Fruit fly (Drosophila melanogaster) ovary, adult (tissue): ENCODE data around the gene CG17732.

Experiments used
- CG17801 ChIP-seq: fragments of 200-800 bp; optimal IDR thresholded peaks from 2 replicates; lab custom pipeline; 2019; ENCODE audit warnings: missing biosample characterization, mild to moderate bottlenecking, missing genetic modification characterization, moderate library complexity; ENCODE audit not compliant: partially characterized antibody

CG17732 gene

DNA sequence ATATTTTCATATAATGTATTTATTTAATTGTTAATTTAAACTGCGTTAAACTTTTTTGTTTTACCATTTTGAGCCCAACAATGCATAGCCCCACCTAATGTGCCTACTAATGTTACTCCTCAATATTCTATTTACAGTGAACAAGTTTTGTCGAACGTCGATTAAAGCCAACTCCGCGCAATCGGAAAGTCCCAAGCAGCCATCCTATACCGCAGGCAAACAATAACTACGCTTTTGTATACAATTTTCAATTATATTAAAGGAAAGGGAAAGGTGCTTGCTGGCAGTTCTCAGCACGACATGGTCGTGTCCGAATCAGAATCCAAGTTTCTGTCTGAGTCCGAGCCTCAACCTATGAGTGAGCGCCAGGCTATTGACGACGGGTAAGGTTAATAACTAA, at the start of gene CG17732:
Gene CG17732 (plus strand): TSS at position 301 of the 400 bp plus-strand sequence.
- no peak for TF ChIP-seq CG17801 (GFP tag; lab: Kevin White, UChicago)

DNA sequence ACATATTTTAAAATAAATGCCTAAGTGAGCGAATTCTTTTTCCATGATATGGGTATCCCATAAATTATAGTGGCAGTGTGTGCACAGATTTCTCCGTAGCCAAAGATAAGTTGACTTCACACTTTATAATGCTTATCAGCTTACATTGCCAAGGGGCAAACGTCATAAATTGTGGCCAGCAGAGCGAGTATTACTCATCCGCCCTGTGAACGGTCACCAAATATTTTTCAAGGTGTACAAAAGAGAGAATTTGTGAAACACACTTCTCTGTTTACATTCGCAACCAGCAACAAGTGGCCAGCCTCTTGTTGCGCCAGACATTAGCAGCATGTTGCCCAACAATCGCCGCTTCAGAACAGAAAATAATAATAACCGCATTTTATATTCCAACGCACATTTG, 48.6 kb upstream of the CG17732 start:
- peak; percentile 54 for TF ChIP-seq CG17801 (GFP tag; lab: Kevin White, UChicago)

DNA sequence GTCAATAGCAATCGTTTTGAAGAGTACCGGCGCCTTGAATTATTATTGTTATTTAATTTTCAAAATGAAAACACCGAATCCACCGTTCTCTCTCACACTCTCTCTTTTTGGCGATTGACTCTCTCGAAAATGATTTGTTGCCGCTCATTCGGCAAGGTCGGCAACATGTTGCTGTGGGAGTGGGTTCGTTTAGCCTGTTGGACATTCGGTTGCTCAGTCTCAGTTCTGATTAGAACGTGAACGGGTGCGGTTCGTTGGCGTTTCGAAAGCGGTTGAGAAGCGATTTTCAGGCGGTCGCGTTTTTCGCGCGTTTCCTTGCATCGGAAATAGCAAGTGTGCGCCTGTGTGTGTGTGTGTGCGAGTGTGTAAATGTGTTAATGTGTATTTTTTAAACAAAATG, 42.5 kb upstream of the CG17732 start, which contains the start of gene Ac76E:
Gene Ac76E (plus strand): TSS at position 264 of the 400 bp plus-strand sequence.
- TF ChIP-seq CG17801 (GFP tag; lab: Kevin White, UChicago): peak; percentile 6

DNA sequence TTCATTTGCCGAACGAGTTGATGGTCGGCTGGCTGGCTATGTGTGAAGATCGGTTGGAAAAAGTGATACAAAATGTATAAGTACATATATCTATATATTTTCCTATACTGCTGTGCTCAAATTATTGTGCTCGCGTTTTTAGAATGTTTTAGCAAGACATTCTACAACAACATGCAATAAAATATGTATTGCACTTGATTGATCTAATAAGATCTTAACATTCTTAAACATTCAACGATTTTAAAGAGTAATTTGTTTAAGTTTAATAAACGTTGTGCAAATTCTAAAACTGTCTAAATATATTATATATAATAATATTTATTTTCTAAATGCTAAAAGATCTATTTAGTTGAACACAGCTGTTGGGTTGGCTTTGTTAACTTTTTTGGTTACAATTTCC, 41.1 kb upstream of the CG17732 start:
- no peak for TF ChIP-seq CG17801 (GFP tag; lab: Kevin White, UChicago)

DNA sequence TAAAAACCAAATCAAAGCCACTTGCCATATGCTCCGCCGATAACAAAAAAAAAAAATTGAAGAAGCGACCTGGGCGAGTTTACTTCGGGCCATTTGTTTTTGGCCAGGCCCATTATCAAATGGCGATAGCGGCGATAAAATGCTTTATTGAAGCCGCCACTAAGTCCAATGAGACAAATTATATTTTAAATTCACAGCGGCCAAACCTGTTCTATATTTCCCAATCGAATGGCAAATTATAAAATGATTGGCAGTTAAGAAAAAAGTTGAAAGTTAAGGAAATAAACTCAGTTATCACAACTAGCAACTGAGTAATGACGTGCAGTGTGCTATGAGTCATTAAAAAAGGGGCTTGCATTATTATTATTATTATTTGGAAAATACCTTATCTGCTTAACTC, 40.3 kb upstream of the CG17732 start:
- no peak for TF ChIP-seq CG17801 (GFP tag; lab: Kevin White, UChicago)

DNA sequence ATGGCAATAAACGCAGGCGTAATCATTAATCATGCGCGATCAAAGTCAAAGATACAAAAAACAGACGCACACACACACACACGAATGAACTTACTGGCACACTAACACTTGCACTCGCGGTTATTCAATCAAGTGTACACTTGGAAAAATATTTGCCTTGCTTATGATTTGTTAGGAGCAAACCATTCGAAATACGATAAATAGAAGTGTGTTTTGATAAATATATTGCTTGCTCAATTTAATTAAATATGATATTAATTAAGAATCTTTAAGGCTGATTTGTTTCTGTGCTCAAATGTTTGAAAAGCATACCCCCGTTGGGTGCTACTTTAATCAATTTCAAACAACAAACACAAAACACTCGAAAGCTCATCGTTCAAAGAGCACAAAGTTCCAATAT, 36.0 kb upstream of the CG17732 start:
- no peak for TF ChIP-seq CG17801 (GFP tag; lab: Kevin White, UChicago)

DNA sequence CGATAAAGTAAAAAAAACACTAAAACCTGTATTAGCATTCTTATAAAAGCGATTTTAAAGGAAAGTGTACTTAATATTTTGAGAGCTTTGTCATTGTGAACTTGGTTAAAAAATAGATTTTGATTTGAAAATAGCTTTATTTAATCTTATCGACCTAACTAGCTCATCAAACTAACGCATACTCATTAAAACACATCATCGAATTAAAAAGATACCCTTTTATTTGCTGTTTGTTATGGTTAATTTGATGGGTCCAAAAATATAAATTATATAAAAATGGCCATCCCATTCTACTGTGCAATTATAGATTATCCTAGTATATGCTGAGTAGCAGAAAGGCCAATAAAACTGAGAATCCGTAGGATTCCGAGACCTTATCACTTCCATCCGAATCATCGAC, 30.4 kb upstream of the CG17732 start, which contains the start of gene CG32219:
Gene CG32219 (minus strand): TSS at position 101 of the 400 bp plus-strand sequence.
- no peak for TF ChIP-seq CG17801 (GFP tag; lab: Kevin White, UChicago)

DNA sequence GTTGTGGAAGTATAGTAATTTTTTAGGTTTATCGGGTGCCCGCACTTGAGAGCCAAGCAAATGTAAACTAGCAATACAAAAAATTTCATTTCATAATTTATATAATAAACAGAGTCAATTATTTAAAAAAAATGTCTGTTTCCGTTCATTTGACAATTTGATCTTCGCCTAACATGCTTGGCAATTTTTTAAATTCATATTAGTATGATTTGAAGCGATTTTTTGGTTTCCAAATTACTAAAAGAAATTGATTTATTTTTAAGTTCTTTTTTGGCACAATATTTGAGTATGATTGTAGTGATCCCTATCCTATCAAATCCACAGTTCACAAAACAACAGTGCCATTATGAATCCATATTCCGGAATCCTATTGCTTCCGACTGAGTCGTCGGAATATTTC, 29.6 kb upstream of the CG17732 start, which contains the start of gene CG34258:
Gene CG34258 (minus strand): TSS at position 101 of the 400 bp plus-strand sequence.
- TF ChIP-seq CG17801 (GFP tag; lab: Kevin White, UChicago): no peak

DNA sequence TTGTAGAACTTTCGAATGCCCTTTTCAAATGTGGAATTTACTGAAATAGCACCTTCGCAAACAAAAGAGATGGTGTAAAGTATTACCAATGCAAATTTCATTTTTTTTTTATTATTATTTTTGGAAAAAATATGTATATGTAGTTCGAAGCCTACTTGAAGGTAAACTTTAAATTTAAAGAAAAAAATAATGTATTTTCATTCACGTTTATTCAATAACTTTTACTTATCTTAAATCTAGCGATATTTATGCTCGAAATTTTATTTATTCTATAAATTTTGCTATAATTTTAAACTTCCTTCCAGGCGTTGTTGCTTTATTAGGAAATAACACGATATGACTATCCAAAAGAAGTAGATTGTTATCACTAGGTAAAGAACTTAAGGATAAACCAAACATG, 28.8 kb upstream of the CG17732 start, which contains the start of gene CG33710:
Gene CG33710 (minus strand): TSS at position 101 of the 400 bp plus-strand sequence.
- no peak for TF ChIP-seq CG17801 (GFP tag; lab: Kevin White, UChicago)

DNA sequence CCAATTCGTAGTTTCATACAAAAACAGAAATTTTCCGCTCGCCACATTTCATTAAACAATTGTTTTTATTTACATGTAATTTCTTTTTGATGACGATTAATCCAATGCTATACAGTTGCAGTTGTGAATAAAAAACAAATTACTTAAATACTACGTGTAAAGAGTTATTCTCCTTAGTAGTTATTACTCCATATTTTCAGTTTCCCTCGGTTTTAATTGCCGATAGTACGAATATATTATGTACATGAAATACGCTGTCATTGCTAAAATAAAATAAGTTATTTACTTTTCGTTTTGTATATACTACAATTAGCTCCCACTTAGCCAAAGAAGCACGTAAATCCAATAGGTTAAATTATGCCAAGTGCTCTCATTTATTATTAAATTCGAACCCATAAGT, 27.9 kb upstream of the CG17732 start, which contains the start of gene CG42655:
Gene CG42655 (minus strand): TSS at position 101 of the 400 bp plus-strand sequence.
- no peak for TF ChIP-seq CG17801 (GFP tag; lab: Kevin White, UChicago)

DNA sequence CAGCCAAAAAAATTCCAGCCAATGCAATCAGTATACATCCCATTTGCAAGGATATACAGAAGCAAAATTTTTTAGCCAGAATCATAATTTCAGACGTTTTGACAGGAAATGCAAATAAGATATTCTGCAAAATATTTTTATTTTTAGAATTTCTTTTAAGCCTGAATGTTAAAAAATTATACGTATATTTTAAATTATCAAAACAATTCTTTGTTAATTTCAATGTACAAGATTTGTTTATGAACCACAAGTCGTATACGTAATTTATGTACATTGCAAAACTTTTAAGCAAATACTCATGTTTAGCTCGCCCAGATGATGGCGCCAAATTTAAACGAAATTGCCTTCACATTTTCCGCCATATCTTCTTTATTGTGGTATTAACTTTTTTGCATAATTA, 27.1 kb upstream of the CG17732 start, which contains the start of gene CG42654:
Gene CG42654 (minus strand): TSS at position 101 of the 400 bp plus-strand sequence.
- TF ChIP-seq CG17801 (GFP tag; lab: Kevin White, UChicago): no peak

DNA sequence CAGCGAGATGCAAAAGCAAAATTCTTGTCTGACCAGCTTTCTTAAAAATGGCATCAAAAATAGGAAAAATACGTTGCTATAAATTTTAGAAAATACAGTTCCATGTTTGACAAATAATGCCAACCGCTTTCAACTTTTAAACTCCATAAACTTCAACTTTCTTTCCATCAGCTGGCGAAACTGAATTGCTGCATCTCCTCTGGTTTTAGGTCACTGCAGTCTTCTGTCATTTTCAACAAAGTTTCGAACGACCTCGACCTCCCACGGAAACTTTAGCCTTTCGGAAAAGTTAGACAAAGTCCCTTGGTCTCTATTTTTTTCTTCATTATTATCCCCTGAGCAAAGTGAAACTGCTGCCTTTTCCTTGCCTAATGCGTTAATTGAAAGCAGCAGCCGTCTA, 25.8 kb upstream of the CG17732 start, which contains the start of gene CG42263:
Gene CG42263 (minus strand): TSS at position 101 of the 400 bp plus-strand sequence.
- no peak for TF ChIP-seq CG17801 (GFP tag; lab: Kevin White, UChicago)

DNA sequence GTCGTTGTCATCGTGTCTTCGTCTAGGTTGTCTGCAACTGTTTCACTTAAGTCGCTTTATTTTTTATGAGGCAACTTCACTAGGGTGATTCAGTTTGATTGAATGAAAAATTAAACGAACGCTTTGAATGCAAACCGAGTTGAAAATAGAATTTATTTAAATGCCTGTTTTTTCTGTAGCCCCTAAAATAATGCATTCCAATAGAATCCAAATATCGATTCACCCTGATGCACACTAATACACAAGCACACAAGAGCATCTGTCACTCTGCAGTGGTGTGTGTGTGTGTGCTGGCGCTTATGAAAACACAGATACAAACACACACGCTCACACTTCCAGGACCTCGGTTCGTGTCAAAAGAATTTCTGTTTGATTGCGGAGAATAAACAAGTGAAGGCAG, 19.7 kb upstream of the CG17732 start:
- TF ChIP-seq CG17801 (GFP tag; lab: Kevin White, UChicago): no peak

DNA sequence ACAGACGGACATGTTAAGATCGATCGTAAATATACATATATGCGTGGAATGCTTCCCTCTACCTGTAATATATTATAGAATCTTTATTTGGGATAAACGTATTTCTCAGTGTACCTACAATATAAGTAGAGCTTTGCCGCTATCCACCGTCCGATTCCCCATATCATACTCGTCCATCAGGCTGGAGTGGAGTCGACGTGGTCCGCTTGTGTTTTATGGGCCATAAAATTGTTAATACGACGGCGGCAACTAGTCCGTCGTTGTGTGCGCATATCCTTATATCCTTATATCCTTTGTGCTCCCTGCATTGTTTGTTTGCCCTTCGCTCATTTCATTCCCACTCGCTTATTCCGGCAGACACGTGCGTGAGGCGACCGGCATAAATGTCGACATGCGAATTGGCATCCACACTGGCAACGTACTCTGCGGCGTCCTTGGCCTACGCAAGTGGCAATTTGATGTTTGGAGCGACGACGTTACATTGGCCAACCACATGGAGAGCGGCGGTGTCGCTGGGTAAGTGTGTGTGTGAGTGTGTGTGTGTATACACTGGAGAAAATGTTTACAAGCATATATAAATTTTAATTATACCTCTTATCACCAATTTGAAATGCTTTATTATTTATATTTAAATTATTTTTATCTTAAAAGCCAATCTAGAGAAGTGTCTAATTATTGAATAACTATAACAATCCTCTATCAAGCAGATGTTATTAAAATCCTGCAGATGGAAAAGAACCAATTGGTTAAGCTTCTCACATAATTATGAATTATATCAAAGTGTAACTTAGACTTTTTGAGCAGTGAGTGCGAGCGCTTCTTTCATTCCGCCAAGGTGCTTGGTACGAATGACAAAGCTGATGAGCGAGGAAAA, 12.5 kb upstream of the CG17732 start:
- no peak for TF ChIP-seq CG17801 (GFP tag; lab: Kevin White, UChicago)

DNA sequence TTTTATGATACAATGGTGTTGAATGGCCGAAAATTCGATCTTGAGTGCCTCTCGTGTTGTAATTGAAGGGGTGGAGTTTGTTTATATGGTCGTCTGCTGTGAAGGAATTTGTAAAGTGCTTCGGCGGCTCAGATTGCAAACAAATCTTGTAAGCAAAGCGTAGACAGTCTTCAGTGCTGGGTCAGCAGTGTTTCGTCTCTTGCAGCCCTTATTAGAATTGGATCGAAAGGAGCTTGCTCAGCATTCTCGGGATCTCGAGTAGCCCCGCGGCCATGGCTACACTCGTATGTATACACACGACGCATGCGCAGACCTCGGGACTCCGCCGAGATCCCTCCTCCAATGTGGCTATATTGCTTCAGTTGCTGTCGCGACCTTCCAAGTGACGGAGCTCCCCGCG, 3.4 kb upstream of the CG17732 start:
- TF ChIP-seq CG17801 (GFP tag; lab: Kevin White, UChicago): no peak

DNA sequence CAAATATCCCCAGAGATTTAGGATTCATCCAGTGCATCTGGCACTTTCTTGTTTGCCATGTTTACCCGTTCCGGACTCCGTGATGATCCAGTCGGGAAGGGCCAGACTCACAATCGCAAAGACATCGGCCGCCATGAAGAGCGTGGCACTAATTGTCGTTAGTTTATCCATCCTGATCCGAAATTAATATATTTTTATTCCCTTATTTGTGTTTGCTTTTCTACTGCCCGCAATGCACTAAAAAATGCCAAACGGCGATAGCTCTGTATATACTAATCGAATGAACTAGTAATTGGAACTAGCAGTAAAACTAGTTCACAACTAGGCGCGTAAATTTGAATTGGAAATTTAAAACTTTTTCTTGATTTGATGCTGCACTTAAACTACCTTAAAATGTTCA, 1.9 kb upstream of the CG17732 start, which contains the start of gene CG14182:
Gene CG14182 (minus strand): TSS at position 221 of the 400 bp plus-strand sequence.
- TF ChIP-seq CG17801 (GFP tag; lab: Kevin White, UChicago): peak; percentile 2
